Fruit fly (Drosophila melanogaster) whole organism, adult: ENCODE results near the gene mtSSB.

Source experiments
- CG14711 ChIP-seq: fragments of 200-800 bp; sonication (Bioruptor generic); optimal IDR thresholded peaks from 2 replicates; lab custom pipeline; 2018; ENCODE audit warnings: missing biosample characterization, mild to moderate bottlenecking, missing genetic modification characterization, moderate library complexity
- CG33017 ChIP-seq: fragments of 200-800 bp; sonication (Bioruptor generic); optimal IDR thresholded peaks from 2 replicates; lab custom pipeline; 2018; ENCODE audit warnings: missing biosample characterization, mild to moderate bottlenecking, missing genetic modification characterization, moderate library complexity
- Clk ChIP-seq: fragments of 200-800 bp; sonication (Bioruptor generic); optimal IDR thresholded peaks from 2 replicates; lab custom pipeline; 2017; ENCODE audit warnings: missing biosample characterization, missing genetic modification characterization
- bab1 ChIP-seq: fragments of 200-800 bp; sonication (Bioruptor generic); optimal IDR thresholded peaks from 3 replicates; lab custom pipeline; 2019; ENCODE audit warnings: missing biosample characterization, mild to moderate bottlenecking, missing genetic modification characterization, moderate library complexity
- pad ChIP-seq: fragments of 200-800 bp; sonication (Bioruptor generic); optimal IDR thresholded peaks from 3 replicates; lab custom pipeline; 2017; ENCODE audit warnings: missing biosample characterization, missing genetic modification characterization, mild to moderate bottlenecking, moderate library complexity, missing genetic modification reagents
- tj ChIP-seq: fragments of 200-800 bp; sonication (Bioruptor generic); optimal IDR thresholded peaks from 3 replicates; lab custom pipeline; 2017; ENCODE audit warnings: missing biosample characterization, mild to moderate bottlenecking, missing genetic modification characterization, moderate library complexity

dm6 chr3R:16240478-16241101 is 35.5 kb upstream of the mtSSB start:
- TF ChIP-seq bab1 (GFP tag; lab: Kevin White, UChicago) (no peak), Clk (GFP tag; lab: Kevin White, UChicago) (no peak), pad (GFP tag; lab: Kevin White, UChicago) (no peak), tj (GFP tag; lab: Kevin White, UChicago) (no peak), CG33017 (tag; lab: Kevin White, UChicago) (no peak), CG14711 (no peak)
